Fruit fly (Drosophila melanogaster): ENCODE data around the gene Vps16A.
A peak's percentile ranks its signal among the peaks of the same experiment; 100 is the strongest.

Gene Vps16A

dm6 chr3R:9239941-9240400, 26.8 kb upstream of the Vps16A start (continued):
- TF ChIP-seq CG10209 (GFP tag; optimal IDR thresholded peaks at IDR 0.05) (no peak), Bdp1 (GFP tag; optimal IDR thresholded peaks at IDR 0.05) (no peak), pan (optimal IDR thresholded peaks at IDR 0.05) (no peak), pan (GFP tag; optimal IDR thresholded peaks at IDR 0.05 in 1 of 2, IDR thresholded peaks at IDR 0.05 in 1 of 2) (no peak), Ssrp (tag; optimal IDR thresholded peaks at IDR 0.05) (no peak), CG8765 (GFP tag; IDR thresholded peaks at IDR 0.05) (no peak), Nf-YC (tag; optimal IDR thresholded peaks at IDR 0.05) (peak; percentile 27), ERR (GFP tag; optimal IDR thresholded peaks at IDR 0.05) (no peak), CG4820 (GFP tag; optimal IDR thresholded peaks at IDR 0.05) (no peak), Sox100B (GFP tag; optimal IDR thresholded peaks at IDR 0.05) (no peak), CG11695 (GFP tag; IDR thresholded peaks at IDR 0.05) (no peak), insv (GFP tag; optimal IDR thresholded peaks at IDR 0.05) (no peak), CG14667 (GFP tag; IDR thresholded peaks at IDR 0.05) (no peak), yki (optimal IDR thresholded peaks at IDR 0.05) (no peak), CG9727 (GFP tag; optimal IDR thresholded peaks at IDR 0.05) (peak; percentile 16), ham (GFP tag; IDR thresholded peaks at IDR 0.05) (no peak), CG12942 (GFP tag; optimal IDR thresholded peaks at IDR 0.05) (no peak), CG1529 (GFP tag; optimal IDR thresholded peaks at IDR 0.05) (no peak), CG2129 (GFP tag; IDR thresholded peaks at IDR 0.05; ENCODE audit: partially characterized antibody) (peak; percentile 66), CG11456 (GFP tag; IDR thresholded peaks at IDR 0.05) (no peak), CG15479 (GFP tag; optimal IDR thresholded peaks at IDR 0.05) (no peak), Drgx (GFP tag; IDR thresholded peaks at IDR 0.05) (no peak), MTF-1 (GFP tag; optimal IDR thresholded peaks at IDR 0.05; ENCODE audit: borderline replicate concordance) (no peak), prd (optimal IDR thresholded peaks at IDR 0.05) (no peak), prd (GFP tag; IDR thresholded peaks at IDR 0.05) (no peak), CG15073 (GFP tag; optimal IDR thresholded peaks at IDR 0.05) (no peak), CG1647 (GFP tag; optimal IDR thresholded peaks at IDR 0.05) (no peak), chif (GFP tag; optimal IDR thresholded peaks at IDR 0.05) (no peak), cg (GFP tag; optimal IDR thresholded peaks at IDR 0.05) (peak; percentile 93), CG32767 (GFP tag; IDR thresholded peaks at IDR 0.05) (no peak), Jarid2 (GFP tag; optimal IDR thresholded peaks at IDR 0.05) (no peak), h (optimal IDR thresholded peaks at IDR 0.05) (no peak), dmrt99B (tag; optimal IDR thresholded peaks at IDR 0.05) (no peak), CG3847 (GFP tag; IDR thresholded peaks at IDR 0.05) (no peak), esg (GFP tag; conservative IDR thresholded peaks at IDR 0.05) (no peak), caup (GFP tag; optimal IDR thresholded peaks at IDR 0.05; ENCODE audit: severe bottlenecking) (no peak), CG30020 (tag; optimal IDR thresholded peaks at IDR 0.05) (peak; percentile 50), CG31224 (GFP tag; IDR thresholded peaks at IDR 0.05) (no peak), CG3838 (GFP tag; optimal IDR thresholded peaks at IDR 0.05) (no peak), btn (GFP tag; optimal IDR thresholded peaks at IDR 0.05) (no peak), bigmax (GFP tag; optimal IDR thresholded peaks at IDR 0.05) (no peak), kay (GFP tag; optimal IDR thresholded peaks at IDR 0.05) (no peak), CG8281 (tag; optimal IDR thresholded peaks at IDR 0.05) (no peak), CG14441 (GFP tag; IDR thresholded peaks at IDR 0.05) (no peak), C15 (GFP tag; IDR thresholded peaks at IDR 0.05) (no peak), CG31388 (GFP tag; optimal IDR thresholded peaks at IDR 0.05) (no peak), gce (GFP tag; IDR thresholded peaks at IDR 0.05) (no peak), her (GFP tag; optimal IDR thresholded peaks at IDR 0.05) (no peak), pita (GFP tag; optimal IDR thresholded peaks at IDR 0.05) (no peak), nerfin-2 (GFP tag; IDR thresholded peaks at IDR 0.05; ENCODE audit: partially characterized antibody) (peak; percentile 87), tgo (GFP tag; IDR thresholded peaks at IDR 0.05) (no peak), zf30C (GFP tag; optimal IDR thresholded peaks at IDR 0.05) (no peak), tio (GFP tag; optimal IDR thresholded peaks at IDR 0.05) (no peak)
